Worm (Caenorhabditis elegans) whole organism, L1 larva: ENCODE data around the gene lgc-30.
"Not testable (repeated sequence)": the region's sequence is repeated elsewhere in the genome, so short reads cannot be mapped to it uniquely, and the experiment has no call there.

Experiments
- C16A3.4 ChIP-seq: fragments of 150-350 bp; optimal IDR thresholded peaks from 2 replicates; lab custom pipeline; 2014; ENCODE audit warnings: missing biosample characterization, missing genetic modification characterization
- Y116A8C.19 ChIP-seq: sonication (generic microtip); optimal IDR thresholded peaks from 2 replicates; lab custom pipeline; 2016; ENCODE audit warnings: missing compliant biosample characterization, missing genetic modification characterization, borderline replicate concordance
- aha-1 ChIP-seq: fragments of 150-350 bp; optimal IDR thresholded peaks from 2 replicates; lab custom pipeline; 2014; ENCODE audit warnings: missing biosample characterization, missing genetic modification characterization
- alr-1 ChIP-seq: fragments of 200-800 bp; sonication (Bioruptor generic); optimal IDR thresholded peaks from 2 replicates; lab custom pipeline; 2018; ENCODE audit warnings: borderline replicate concordance, mild to moderate bottlenecking, missing genetic modification characterization, missing compliant biosample characterization
- ama-1 ChIP-seq: fragments of 150-350 bp; optimal IDR thresholded peaks from 2 replicates; lab custom pipeline; 2014
- ceh-63 ChIP-seq: fragments of 200-800 bp; sonication (Bioruptor generic); optimal IDR thresholded peaks from 2 replicates; lab custom pipeline; 2018; ENCODE audit warnings: mild to moderate bottlenecking, missing genetic modification characterization, missing compliant biosample characterization
- ceh-8 ChIP-seq: fragments of 200-800 bp; sonication (Bioruptor generic); optimal IDR thresholded peaks from 2 replicates; lab custom pipeline; 2018; ENCODE audit warnings: mild to moderate bottlenecking, missing genetic modification characterization, moderate library complexity, missing compliant biosample characterization
- ceh-88 ChIP-seq: fragments of 200-800 bp; sonication (Bioruptor generic); IDR thresholded peaks from 2 replicates; pipeline ENCODE4 v1.3.6; 2022; ENCODE audit warnings: missing genetic modification characterization, missing compliant biosample characterization
- ces-1 ChIP-seq: fragments of 150-350 bp; optimal IDR thresholded peaks from 2 replicates; lab custom pipeline; 2014; ENCODE audit warnings: missing biosample characterization, missing genetic modification reagents, missing genetic modification characterization
- dpl-1 ChIP-seq, 3 experiments: fragments of 150-350 bp in 2 of 3; sonication (generic microtip) in 1 of 3; optimal IDR thresholded peaks; 2 replicates each; lab custom pipeline; 2014 to 2017; ENCODE audit warnings: missing biosample characterization in 3 of 3, missing genetic modification characterization in 3 of 3, missing genetic modification reagents in 3 of 3
- dsc-1 ChIP-seq: sonication (generic microtip); optimal IDR thresholded peaks from 2 replicates; lab custom pipeline; 2016; ENCODE audit warnings: mild to moderate bottlenecking, missing genetic modification characterization, missing compliant biosample characterization
- egl-13 ChIP-seq: sonication (generic microtip); optimal IDR thresholded peaks from 2 replicates; lab custom pipeline; 2016; ENCODE audit warnings: missing genotype, missing genetic modification reagents, missing genetic modification characterization, missing compliant biosample characterization
- ets-5 ChIP-seq: fragments of 200-800 bp; sonication (Bioruptor generic); IDR thresholded peaks from 2 replicates; pipeline ENCODE4 v1.3.6; 2022; ENCODE audit warnings: missing genetic modification characterization, missing compliant biosample characterization
- fkh-10 ChIP-seq: sonication (generic microtip); optimal IDR thresholded peaks from 2 replicates; lab custom pipeline; 2017; ENCODE audit warnings: missing biosample characterization, missing genetic modification reagents, missing genetic modification characterization
- fkh-8 ChIP-seq: sonication (generic microtip); optimal IDR thresholded peaks from 2 replicates; lab custom pipeline; 2016; ENCODE audit warnings: mild to moderate bottlenecking, missing genetic modification characterization, missing compliant biosample characterization
- grh-1 ChIP-seq: fragments of 200-800 bp; sonication (Bioruptor generic); IDR thresholded peaks from 2 replicates; pipeline ENCODE4 v1.3.6; 2022; ENCODE audit warnings: missing genetic modification reagents, missing genetic modification characterization, missing compliant biosample characterization
- irx-1 ChIP-seq: sonication (generic microtip); optimal IDR thresholded peaks from 2 replicates; lab custom pipeline; 2016; ENCODE audit warnings: missing genetic modification characterization, missing compliant biosample characterization
- isw-1 ChIP-seq: fragments of 200-800 bp; sonication (Bioruptor generic); IDR thresholded peaks from 2 replicates; pipeline ENCODE4 v1.3.6; 2022; ENCODE audit warnings: missing genetic modification characterization, missing compliant biosample characterization
- jun-1 ChIP-seq: fragments of 150-350 bp; optimal IDR thresholded peaks from 2 replicates; lab custom pipeline; 2014; ENCODE audit warnings: missing biosample characterization, missing genetic modification reagents, missing genetic modification characterization
- lin-13 ChIP-seq: fragments of 150-350 bp; optimal IDR thresholded peaks from 2 replicates; lab custom pipeline; 2014; ENCODE audit warnings: missing biosample characterization, missing genetic modification reagents, missing genetic modification characterization
- lin-14 ChIP-seq: fragments of 200-800 bp; sonication (Bioruptor generic); optimal IDR thresholded peaks from 2 replicates; lab custom pipeline; 2018; ENCODE audit warnings: mild to moderate bottlenecking, missing genetic modification characterization, moderate library complexity, missing compliant biosample characterization
- lin-15B ChIP-seq: fragments of 150-350 bp; sonication (generic microtip); optimal IDR thresholded peaks from 3 replicates; lab custom pipeline; 2014; ENCODE audit warnings: missing biosample characterization, missing genetic modification characterization
- lin-39 ChIP-seq: fragments of 150-350 bp; optimal IDR thresholded peaks from 2 replicates; lab custom pipeline; 2014; ENCODE audit warnings: missing biosample characterization, missing genetic modification reagents, missing genetic modification characterization
- lsy-2 ChIP-seq, 2 experiments: fragments of 150-350 bp; optimal IDR thresholded peaks; 2 replicates each; lab custom pipeline; 2014; ENCODE audit warnings: missing biosample characterization in 2 of 2, missing genetic modification characterization in 2 of 2
- mef-2 ChIP-seq: fragments of 150-350 bp; optimal IDR thresholded peaks from 2 replicates; lab custom pipeline; 2014; ENCODE audit warnings: missing biosample characterization, missing genetic modification characterization
- nhr-12 ChIP-seq: sonication (generic microtip); optimal IDR thresholded peaks from 2 replicates; lab custom pipeline; 2017; ENCODE audit warnings: missing biosample characterization, missing genetic modification characterization
- nhr-20 ChIP-seq: sonication (generic microtip); optimal IDR thresholded peaks from 2 replicates; lab custom pipeline; 2016; ENCODE audit warnings: mild to moderate bottlenecking, missing genetic modification characterization, missing compliant biosample characterization
- nhr-47 ChIP-seq: sonication (generic microtip); optimal IDR thresholded peaks from 2 replicates; lab custom pipeline; 2016; ENCODE audit warnings: mild to moderate bottlenecking, missing genetic modification characterization, moderate library complexity, missing compliant biosample characterization
- nhr-71 ChIP-seq: sonication (generic microtip); optimal IDR thresholded peaks from 2 replicates; lab custom pipeline; 2016; ENCODE audit warnings: mild to moderate bottlenecking, missing genetic modification characterization, moderate library complexity, missing compliant biosample characterization
- nhr-85 ChIP-seq: sonication (generic microtip); peaks from one replicate; lab custom pipeline; 2016; ENCODE audit warnings: missing genetic modification characterization, inconsistent platforms, missing compliant biosample characterization
- pax-3 ChIP-seq: fragments of 200-800 bp; sonication (Bioruptor generic); optimal IDR thresholded peaks from 2 replicates; lab custom pipeline; 2018; ENCODE audit warnings: mild to moderate bottlenecking, missing genetic modification characterization, moderate library complexity, missing compliant biosample characterization
- tbx-2 ChIP-seq: sonication (generic microtip); optimal IDR thresholded peaks from 2 replicates; lab custom pipeline; 2016; ENCODE audit warnings: missing genetic modification characterization, missing compliant biosample characterization
- tlp-1 ChIP-seq: fragments of 150-350 bp; optimal IDR thresholded peaks from 2 replicates; lab custom pipeline; 2014; ENCODE audit warnings: missing biosample characterization, missing genetic modification characterization
- unc-30 ChIP-seq: sonication (generic microtip); optimal IDR thresholded peaks from 2 replicates; lab custom pipeline; 2017; ENCODE audit warnings: missing biosample characterization, missing genetic modification characterization
- unc-86 ChIP-seq: sonication (generic microtip); optimal IDR thresholded peaks from 2 replicates; lab custom pipeline; 2016; ENCODE audit warnings: missing genetic modification characterization, missing compliant biosample characterization
- zag-1 ChIP-seq: fragments of 150-350 bp; optimal IDR thresholded peaks from 2 replicates; lab custom pipeline; 2014; ENCODE audit warnings: missing biosample characterization, missing genetic modification characterization
- zip-4 ChIP-seq: fragments of 200-800 bp; sonication (Bioruptor generic); optimal IDR thresholded peaks from 2 replicates; lab custom pipeline; 2018; ENCODE audit warnings: mild to moderate bottlenecking, missing genetic modification characterization, moderate library complexity, missing compliant biosample characterization
- ztf-11 ChIP-seq, 2 experiments: sonication (generic microtip); optimal IDR thresholded peaks; 2 replicates each; lab custom pipeline; 2016 to 2017; ENCODE audit warnings: missing genetic modification characterization in 2 of 2, missing biosample characterization in 1 of 2, missing compliant biosample characterization in 1 of 2
- ztf-4 ChIP-seq: fragments of 150-350 bp; optimal IDR thresholded peaks from 2 replicates; lab custom pipeline; 2014; ENCODE audit warnings: missing biosample characterization, missing genetic modification characterization

lgc-30 gene

ce11 chrIV:884707-885394, 39.8 kb upstream of the lgc-30 start, which contains the start of gene mak-2 (continued):
- no peak for TF ChIP-seq ets-5 (GFP tag; lab: Robert Waterston, UW)

ce11 chrIV:904963-905362, 19.7 kb upstream of the lgc-30 start, which contains the start of gene fbxc-12:
fbxc-12 (plus strand) TSS chrIV:905263.
- TF ChIP-seq nhr-20 (tag; lab: Kevin White, UChicago); tlp-1 (tag; lab: Kevin White, UChicago); ztf-11 (tag; optimal IDR thresholded peaks at IDR 0.05; lab: Kevin White, UChicago): not testable (repeated sequence)

- TF ChIP-seq alr-1 (tag; lab: Kevin White, UChicago) (no peak), dpl-1 (GFP tag; optimal IDR thresholded peaks at IDR 0.05; lab: Kevin White, UChicago) (no peak), nhr-71 (tag; lab: Kevin White, UChicago) (no peak), dsc-1 (tag; lab: Kevin White, UChicago) (no peak), isw-1 (GFP tag; lab: Robert Waterston, UW) (no peak), grh-1 (no peak), lin-15B (tag; lab: Kevin White, UChicago) (no peak), pax-3 (no peak), unc-30 (tag; lab: Kevin White, UChicago) (no peak), lsy-2 (tag; optimal IDR thresholded peaks at IDR 0.05; lab: Kevin White, UChicago) (no peak)
Observed at ce11 chrIV:914856-915255, 9.8 kb upstream of the lgc-30 start.

- TF ChIP-seq egl-13 (tag; lab: Kevin White, UChicago) (no peak), ztf-4 (tag; lab: Kevin White, UChicago) (no peak), ceh-8 (no peak), C16A3.4 (tag; lab: Kevin White, UChicago) (no peak), nhr-20 (tag; lab: Kevin White, UChicago) (no peak), aha-1 (tag; lab: Kevin White, UChicago) (no peak)
- TF ChIP-seq, all 84 proteins: peak for 0
Observed at ce11 chrIV:917640-918039, 7.0 kb upstream of the lgc-30 start.

- no peak for TF ChIP-seq tbx-2 (tag; lab: Kevin White, UChicago)
- no peak for TF ChIP-seq Y116A8C.19 (tag; lab: Kevin White, UChicago)
- no peak for TF ChIP-seq nhr-47 (tag; lab: Kevin White, UChicago)
- TF ChIP-seq ceh-88 (GFP tag; lab: Robert Waterston, UW) = no peak
- no peak for TF ChIP-seq aha-1 (tag; lab: Kevin White, UChicago)
- no peak for TF ChIP-seq ets-5 (GFP tag; lab: Robert Waterston, UW)
- TF ChIP-seq lin-13 = no peak
- TF ChIP-seq nhr-85 (tag; lab: Kevin White, UChicago) = no peak
- no peak for TF ChIP-seq mef-2
- no peak for TF ChIP-seq nhr-12 (tag; lab: Kevin White, UChicago)
- no peak for TF ChIP-seq zip-4 (GFP tag; lab: Kevin White, UChicago)
- TF ChIP-seq tlp-1 (tag; lab: Kevin White, UChicago) = no peak
- no peak for TF ChIP-seq unc-86
- TF ChIP-seq, all 84 proteins: peak for 0
Observed at ce11 chrIV:919690-920089, 5.0 kb upstream of the lgc-30 start, which contains the start of gene F58H7.5. F58H7.5 (plus strand) TSS chrIV:919990.

- TF ChIP-seq fkh-10 (GFP tag; lab: Kevin White, UChicago) (peak; percentile 88), nhr-12 (tag; lab: Kevin White, UChicago) (no peak), ama-1 (lab: Kevin White, UChicago) (no peak), irx-1 (tag; lab: Kevin White, UChicago) (peak; percentile 8), ceh-63 (GFP tag; lab: Kevin White, UChicago) (no peak), fkh-8 (peak; percentile 28), lin-39 (tag; lab: Kevin White, UChicago) (no peak), nhr-47 (tag; lab: Kevin White, UChicago) (peak; percentile 1), lin-14 (peak; percentile 42), nhr-71 (tag; lab: Kevin White, UChicago) (peak; percentile 44), ces-1 (GFP tag; lab: Kevin White, UChicago) (peak; percentile 64), zag-1 (tag; lab: Kevin White, UChicago) (no peak), jun-1 (tag; lab: Kevin White, UChicago) (no peak)
- TF ChIP-seq, all 84 proteins: peak for 7
Observed at ce11 chrIV:927510-927909, 2.8 kb downstream of the lgc-30 start.
